Fruit fly (Drosophila melanogaster) whole organism, pupa: ENCODE results near the gene Gmap.

Experiments used
- CG10348 ChIP-seq: fragments of 200-800 bp; sonication (Bioruptor generic); IDR thresholded peaks from 2 replicates; pipeline ENCODE4 v1.3.6; 2022; ENCODE audit warnings: missing biosample characterization, missing genetic modification characterization
- CG12605 ChIP-seq: fragments of 200-800 bp; sonication (Bioruptor generic); IDR thresholded peaks from 2 replicates; pipeline ENCODE4 v1.3.6; 2022; ENCODE audit warnings: missing biosample characterization, missing genetic modification characterization
- CG13204 ChIP-seq: fragments of 200-800 bp; sonication (Bioruptor generic); optimal IDR thresholded peaks from 2 replicates; lab custom pipeline; 2018; ENCODE audit warnings: missing biosample characterization, mild to moderate bottlenecking, missing genetic modification characterization, moderate library complexity
- CG14655 ChIP-seq: fragments of 200-800 bp; sonication (Bioruptor generic); optimal IDR thresholded peaks from 3 replicates; lab custom pipeline; 2017; ENCODE audit warnings: mild to moderate bottlenecking, missing biosample characterization, missing genetic modification reagents, missing genetic modification characterization
- CG15710 ChIP-seq: fragments of 200-800 bp; sonication (Bioruptor generic); optimal IDR thresholded peaks from 2 replicates; lab custom pipeline; 2018; ENCODE audit warnings: missing biosample characterization, mild to moderate bottlenecking, missing genetic modification characterization, moderate library complexity
- CG17806 ChIP-seq: fragments of 200-800 bp; sonication (Bioruptor generic); optimal IDR thresholded peaks from 2 replicates; lab custom pipeline; 2018; ENCODE audit warnings: missing biosample characterization, mild to moderate bottlenecking, missing genetic modification characterization, moderate library complexity
- CG32121 ChIP-seq: fragments of 200-800 bp; sonication (Bioruptor generic); IDR thresholded peaks from 2 replicates; pipeline ENCODE4 v1.3.6; 2022; ENCODE audit warnings: missing biosample characterization, missing genetic modification characterization
- CG34367 ChIP-seq: fragments of 200-800 bp; sonication (Bioruptor generic); optimal IDR thresholded peaks from 2 replicates; lab custom pipeline; 2018; ENCODE audit warnings: missing biosample characterization, mild to moderate bottlenecking, missing genetic modification characterization
- CG4496 ChIP-seq: fragments of 200-800 bp; sonication (Bioruptor generic); IDR thresholded peaks from 3 replicates; pipeline ENCODE4 v1.3.6; 2022; ENCODE audit warnings: missing biosample characterization, missing genetic modification characterization
- CG8159 ChIP-seq: fragments of 200-800 bp; sonication (Bioruptor generic); optimal IDR thresholded peaks from 3 replicates; lab custom pipeline; 2018; ENCODE audit warnings: missing biosample characterization, mild to moderate bottlenecking, missing genetic modification characterization, moderate library complexity
- CG8301 ChIP-seq: fragments of 200-800 bp; sonication (Bioruptor generic); optimal IDR thresholded peaks from 2 replicates; lab custom pipeline; 2018; ENCODE audit warnings: missing biosample characterization, mild to moderate bottlenecking, missing genetic modification characterization
- CG9948 ChIP-seq: fragments of 200-800 bp; sonication (Bioruptor generic); optimal IDR thresholded peaks from 2 replicates; lab custom pipeline; 2018; ENCODE audit warnings: missing biosample characterization, mild to moderate bottlenecking, missing genetic modification characterization, moderate library complexity
- D1 ChIP-seq: fragments of 200-800 bp; sonication (Bioruptor generic); optimal IDR thresholded peaks from 2 replicates; lab custom pipeline; 2018; ENCODE audit warnings: missing biosample characterization, mild to moderate bottlenecking, missing genetic modification characterization, moderate library complexity
- EcR ChIP-seq: fragments of 200-800 bp; sonication (Bioruptor generic); optimal IDR thresholded peaks from 3 replicates; lab custom pipeline; 2019; ENCODE audit warnings: missing biosample characterization, missing genetic modification characterization, mild to moderate bottlenecking, moderate library complexity, missing genetic modification reagents
- Ets98B ChIP-seq: fragments of 200-800 bp; sonication (Bioruptor generic); IDR thresholded peaks from 2 replicates; pipeline ENCODE4 v1.3.6; 2022; ENCODE audit warnings: missing biosample characterization, missing genetic modification characterization
- Pif1A ChIP-seq: fragments of 200-800 bp; sonication (Bioruptor generic); optimal IDR thresholded peaks from 3 replicates; lab custom pipeline; 2016; ENCODE audit warnings: missing biosample characterization, missing genetic modification characterization
- Pif1B ChIP-seq: fragments of 200-800 bp; sonication (Bioruptor generic); optimal IDR thresholded peaks from 3 replicates; lab custom pipeline; 2016; ENCODE audit warnings: missing biosample characterization, missing genetic modification characterization
- Snoo ChIP-seq: fragments of 200-800 bp; sonication (Bioruptor generic); optimal IDR thresholded peaks from 3 replicates; lab custom pipeline; 2017; ENCODE audit warnings: missing biosample characterization, mild to moderate bottlenecking, missing genetic modification characterization, inconsistent platforms
- fd96Ca ChIP-seq: fragments of 200-800 bp; sonication (Bioruptor generic); IDR thresholded peaks from 3 replicates; pipeline ENCODE4 v1.3.6; 2022; ENCODE audit warnings: missing biosample characterization, missing genetic modification characterization
- gl ChIP-seq: fragments of 200-800 bp; sonication (Bioruptor generic); optimal IDR thresholded peaks from 2 replicates; lab custom pipeline; 2018; ENCODE audit warnings: missing biosample characterization, mild to moderate bottlenecking, missing genetic modification characterization
- rn ChIP-seq: fragments of 200-800 bp; sonication (Bioruptor generic); IDR thresholded peaks from 2 replicates; pipeline ENCODE4 v1.3.6; 2022; ENCODE audit warnings: missing biosample characterization, missing genetic modification characterization

The Gmap gene

dm6 chrX:15545467-15546197 is 58.9 kb downstream of the Gmap start:
- TF ChIP-seq rn (GFP tag; lab: Robert Waterston, UW): no peak
- no peak for TF ChIP-seq Pif1B
- TF ChIP-seq CG9948 (tag; lab: Kevin White, UChicago): no peak
- no peak for TF ChIP-seq CG34367
- TF ChIP-seq CG32121 (GFP tag; lab: Robert Waterston, UW): no peak
- no peak for TF ChIP-seq CG4496 (GFP tag; lab: Robert Waterston, UW)
- TF ChIP-seq CG8301: no peak
- TF ChIP-seq CG12605: no peak
- TF ChIP-seq CG10348 (GFP tag; lab: Robert Waterston, UW): no peak
- no peak for TF ChIP-seq D1 (tag; lab: Kevin White, UChicago)
- no peak for TF ChIP-seq fd96Ca
- TF ChIP-seq Pif1A: no peak
- TF ChIP-seq, all 21 proteins: peak for 0

dm6 chrX:15549055-15549454 is 62.3 kb downstream of the Gmap start:
- TF ChIP-seq Snoo (tag; lab: Kevin White, UChicago): peak; percentile 24
- peak; percentile 28 for TF ChIP-seq Pif1A
- TF ChIP-seq Ets98B: peak; percentile 65
- TF ChIP-seq D1 (tag; lab: Kevin White, UChicago): no peak
- no peak for TF ChIP-seq Pif1B
- TF ChIP-seq CG17806 (tag; lab: Kevin White, UChicago): peak; percentile 36
- peak; percentile 61; the same call in 1 of the 3 replicates for TF ChIP-seq fd96Ca
- peak; percentile 68 for TF ChIP-seq rn (GFP tag; lab: Robert Waterston, UW)
- peak; percentile 53 for TF ChIP-seq CG14655 (GFP tag; lab: Kevin White, UChicago)
- peak; percentile 49 for TF ChIP-seq CG8301
- TF ChIP-seq CG4496 (GFP tag; lab: Robert Waterston, UW): peak; percentile 77
- TF ChIP-seq CG10348 (GFP tag; lab: Robert Waterston, UW): peak; percentile 51; the same call in 1 of the 2 replicates
- TF ChIP-seq CG13204 (GFP tag; lab: Kevin White, UChicago): no peak
- TF ChIP-seq CG12605: 0 out of 2 replicates have a peak, but pooled peaks have one; percentile 33
- TF ChIP-seq gl (tag; lab: Kevin White, UChicago): no peak
- peak; percentile 40 for TF ChIP-seq CG15710 (tag; lab: Kevin White, UChicago)
- peak; percentile 15 for TF ChIP-seq CG34367
- TF ChIP-seq EcR: no peak
- TF ChIP-seq CG32121 (GFP tag; lab: Robert Waterston, UW): peak; percentile 80; the same call in 1 of the 2 replicates
- TF ChIP-seq CG8159 (tag; lab: Kevin White, UChicago): peak; percentile 41
- peak; percentile 21 for TF ChIP-seq CG9948 (tag; lab: Kevin White, UChicago)

dm6 chrX:15552472-15552888 is 65.8 kb downstream of the Gmap start:
- TF ChIP-seq CG34367: peak; percentile 9
- TF ChIP-seq CG9948 (tag; lab: Kevin White, UChicago): peak; percentile 28
- no peak for TF ChIP-seq EcR
- peak; percentile 40 for TF ChIP-seq Pif1B
- TF ChIP-seq D1 (tag; lab: Kevin White, UChicago): no peak
- no peak for TF ChIP-seq CG13204 (GFP tag; lab: Kevin White, UChicago)
- no peak for TF ChIP-seq CG10348 (GFP tag; lab: Robert Waterston, UW)
- TF ChIP-seq CG17806 (tag; lab: Kevin White, UChicago): peak; percentile 32
- peak; percentile 37 for TF ChIP-seq CG8301
- TF ChIP-seq CG14655 (GFP tag; lab: Kevin White, UChicago): peak; percentile 56
- TF ChIP-seq Snoo (tag; lab: Kevin White, UChicago): peak; percentile 45
- peak; percentile 40 for TF ChIP-seq CG15710 (tag; lab: Kevin White, UChicago)
- TF ChIP-seq fd96Ca: no peak
- TF ChIP-seq CG8159 (tag; lab: Kevin White, UChicago): peak; percentile 44
- peak; percentile 41 for TF ChIP-seq Pif1A

- TF ChIP-seq EcR: peak; percentile 22
- TF ChIP-seq CG32121 (GFP tag; lab: Robert Waterston, UW): peak; percentile 91
- TF ChIP-seq CG34367: peak; percentile 86
- TF ChIP-seq Pif1B: peak; percentile 89
- TF ChIP-seq CG17806 (tag; lab: Kevin White, UChicago): peak; percentile 82
- peak; percentile 90 for TF ChIP-seq CG8301
- TF ChIP-seq fd96Ca: peak; percentile 92
- TF ChIP-seq CG10348 (GFP tag; lab: Robert Waterston, UW): peak; percentile 53; the same call in 1 of the 2 replicates
- peak; percentile 84 for TF ChIP-seq Ets98B
- TF ChIP-seq CG15710 (tag; lab: Kevin White, UChicago): peak; percentile 89
- peak; percentile 94 for TF ChIP-seq Pif1A
- peak; percentile 90 for TF ChIP-seq CG4496 (GFP tag; lab: Robert Waterston, UW)
- peak; percentile 93 for TF ChIP-seq CG14655 (GFP tag; lab: Kevin White, UChicago)
- TF ChIP-seq gl (tag; lab: Kevin White, UChicago): peak; percentile 68
- peak; percentile 86 for TF ChIP-seq CG9948 (tag; lab: Kevin White, UChicago)
- TF ChIP-seq CG8159 (tag; lab: Kevin White, UChicago): peak; percentile 92
- TF ChIP-seq CG12605: peak; percentile 66; the same call in 1 of the 2 replicates
- TF ChIP-seq CG13204 (GFP tag; lab: Kevin White, UChicago): peak; percentile 79
- TF ChIP-seq Snoo (tag; lab: Kevin White, UChicago): peak; percentile 95
- TF ChIP-seq rn (GFP tag; lab: Robert Waterston, UW): peak; percentile 70
- TF ChIP-seq D1 (tag; lab: Kevin White, UChicago): peak; percentile 72
Observed at dm6 chrX:15554256-15554678, 67.5 kb downstream of the Gmap start, which contains the start of gene Ac13E. TSS of gene Ac13E (minus strand) at chrX:15554278.

- TF ChIP-seq D1 (tag; lab: Kevin White, UChicago) (no peak), Ets98B (no peak), CG12605 (no peak), CG14655 (GFP tag; lab: Kevin White, UChicago) (no peak), Pif1A (no peak), fd96Ca (no peak), rn (GFP tag; lab: Robert Waterston, UW) (no peak)
Observed at dm6 chrX:15555945-15556344, 69.2 kb downstream of the Gmap start, which contains the start of gene CG42300. TSS of gene CG42300 (minus strand) at chrX:15556045.
